Worm (Caenorhabditis elegans) whole organism, L2 larva: Measurements from ENCODE around the gene T05A12.3.

Experiments
- ceh-82 ChIP-seq: fragments of 150-350 bp; optimal IDR thresholded peaks from 2 replicates; lab custom pipeline; 2014; ENCODE audit warnings: missing biosample characterization, missing genetic modification characterization
- egl-27 ChIP-seq: sonication (generic microtip); optimal IDR thresholded peaks from 3 replicates; lab custom pipeline; 2017; ENCODE audit warnings: missing biosample characterization, missing genetic modification reagents, missing genetic modification characterization
- sem-4 ChIP-seq: fragments of 150-350 bp; optimal IDR thresholded peaks from 2 replicates; lab custom pipeline; 2014; ENCODE audit warnings: missing biosample characterization, missing genetic modification reagents, missing genetic modification characterization

- TF ChIP-seq ceh-82 (tag; lab: Kevin White, UChicago), result no peak
- TF ChIP-seq egl-27 (tag; lab: Kevin White, UChicago), result no peak
- no peak for TF ChIP-seq sem-4 (tag; lab: Kevin White, UChicago)
These were observed 35.6 kb upstream of the T05A12.3 start, which contains the start of gene T22D1.1 for ce11 chrIV:6923070-6923469.
